Fruit fly (Drosophila melanogaster) whole organism, embryonic: Measurements from ENCODE around the gene CG13465.

Source experiments
- Antp ChIP-seq: fragments of 200-800 bp; sonication (Bioruptor generic); optimal IDR thresholded peaks from 3 replicates; lab custom pipeline; 2016; ENCODE audit warnings: missing biosample characterization, missing genetic modification characterization
- B-H1 ChIP-seq: fragments of 200-800 bp; sonication (Bioruptor generic); IDR thresholded peaks from 3 replicates; pipeline ENCODE4 v1.3.6; 2022; ENCODE audit warnings: missing biosample characterization, missing genetic modification characterization
- Bgb ChIP-seq: fragments of 200-800 bp; sonication (Bioruptor generic); IDR thresholded peaks from 2 replicates; pipeline ENCODE4 v1.3.6; 2022; ENCODE audit warnings: missing biosample characterization, missing genetic modification characterization; ENCODE audit not compliant: partially characterized antibody
- CG11085 ChIP-seq: fragments of 200-800 bp; sonication (Bioruptor generic); IDR thresholded peaks from 2 replicates; pipeline ENCODE4 v1.3.6; 2022; ENCODE audit warnings: missing biosample characterization, missing genetic modification characterization
- CG11696 ChIP-seq: fragments of 200-800 bp; sonication (Bioruptor generic); IDR thresholded peaks from 2 replicates; pipeline ENCODE4 v1.3.6; 2022; ENCODE audit warnings: missing biosample characterization, missing genetic modification characterization
- CG12071 ChIP-seq: fragments of 200-800 bp; sonication (Bioruptor generic); optimal IDR thresholded peaks from 3 replicates; lab custom pipeline; 2018; ENCODE audit warnings: missing biosample characterization, mild to moderate bottlenecking, missing genetic modification characterization
- CG12299 ChIP-seq: fragments of 200-800 bp; sonication (Bioruptor generic); optimal IDR thresholded peaks from 2 replicates; lab custom pipeline; 2018; ENCODE audit warnings: missing biosample characterization, mild to moderate bottlenecking, missing genetic modification characterization
- CG12659 ChIP-seq: fragments of 200-800 bp; sonication (Bioruptor generic); optimal IDR thresholded peaks from 3 replicates; lab custom pipeline; 2017; ENCODE audit warnings: mild to moderate bottlenecking, missing biosample characterization, missing genetic modification reagents, missing genetic modification characterization
- CG13123 ChIP-seq: fragments of 200-800 bp; sonication (Bioruptor generic); optimal IDR thresholded peaks from 2 replicates; lab custom pipeline; 2016; ENCODE audit warnings: missing biosample characterization, missing genetic modification characterization
- CG13624 ChIP-seq: fragments of 200-800 bp; sonication (Bioruptor generic); optimal IDR thresholded peaks from 2 replicates; lab custom pipeline; 2016; ENCODE audit warnings: missing biosample characterization, missing genetic modification characterization
- CG14860 ChIP-seq: fragments of 200-800 bp; sonication (Bioruptor generic); IDR thresholded peaks from 3 replicates; pipeline ENCODE4 v1.3.6; 2022; ENCODE audit warnings: missing biosample characterization, missing genetic modification characterization; ENCODE audit not compliant: partially characterized antibody
- CG15696 ChIP-seq: fragments of 200-800 bp; sonication (Bioruptor generic); optimal IDR thresholded peaks from 2 replicates; lab custom pipeline; 2019; ENCODE audit warnings: missing biosample characterization, mild to moderate bottlenecking, missing genetic modification characterization, moderate library complexity
- CG2202 ChIP-seq: fragments of 200-800 bp; sonication (Bioruptor generic); optimal IDR thresholded peaks from 2 replicates; lab custom pipeline; 2018; ENCODE audit warnings: missing biosample characterization, mild to moderate bottlenecking, missing genetic modification characterization
- CG3281 ChIP-seq: fragments of 200-800 bp; sonication (Bioruptor generic); optimal IDR thresholded peaks from 3 replicates; lab custom pipeline; 2017; ENCODE audit warnings: missing biosample characterization, mild to moderate bottlenecking, missing genetic modification characterization
- CG3407 ChIP-seq: fragments of 200-800 bp; sonication (Bioruptor generic); optimal IDR thresholded peaks from 2 replicates; lab custom pipeline; 2018; ENCODE audit warnings: missing biosample characterization, mild to moderate bottlenecking, missing genetic modification characterization
- CG4404 ChIP-seq: fragments of 200-800 bp; sonication (Bioruptor generic); IDR thresholded peaks from 2 replicates; pipeline ENCODE4 v1.3.6; 2022; ENCODE audit warnings: missing biosample characterization, missing genetic modification characterization
- CG4730 ChIP-seq: fragments of 200-800 bp; sonication (Bioruptor generic); IDR thresholded peaks from 2 replicates; pipeline ENCODE4 v1.3.6; 2022; ENCODE audit warnings: missing biosample characterization, missing genetic modification characterization
- CG5245 ChIP-seq: fragments of 200-800 bp; sonication (Bioruptor generic); optimal IDR thresholded peaks from 3 replicates; lab custom pipeline; 2016; ENCODE audit warnings: missing biosample characterization, missing genetic modification characterization
- CG7372 ChIP-seq: fragments of 200-800 bp; sonication (Bioruptor generic); IDR thresholded peaks from 2 replicates; pipeline ENCODE4 v1.3.6; 2022; ENCODE audit warnings: missing biosample characterization, missing genetic modification characterization
- CG7786 ChIP-seq: fragments of 200-800 bp; sonication (Bioruptor generic); optimal IDR thresholded peaks from 2 replicates; lab custom pipeline; 2016; ENCODE audit warnings: missing biosample characterization, missing genetic modification characterization
- CG8944 ChIP-seq: fragments of 200-800 bp; sonication (Bioruptor generic); optimal IDR thresholded peaks from 3 replicates; lab custom pipeline; 2016; ENCODE audit warnings: missing biosample characterization, missing genetic modification characterization
- Dad ChIP-seq: fragments of 200-800 bp; sonication (Bioruptor generic); optimal IDR thresholded peaks from 3 replicates; lab custom pipeline; 2016; ENCODE audit warnings: missing biosample characterization, missing genetic modification characterization
- Dbx ChIP-seq: fragments of 200-800 bp; sonication (Bioruptor generic); IDR thresholded peaks from 3 replicates; pipeline ENCODE4 v1.3.6; 2022; ENCODE audit warnings: missing biosample characterization, missing genetic modification characterization
- Fer1 ChIP-seq: fragments of 200-800 bp; sonication (Bioruptor generic); optimal IDR thresholded peaks from 2 replicates; lab custom pipeline; 2017; ENCODE audit warnings: missing biosample characterization, mild to moderate bottlenecking, missing genetic modification characterization
- H15 ChIP-seq: fragments of 200-800 bp; sonication (Bioruptor generic); IDR thresholded peaks from 3 replicates; pipeline ENCODE4 v1.3.6; 2022; ENCODE audit warnings: missing biosample characterization, missing genetic modification characterization
- Hr51 ChIP-seq, 2 experiments: fragments of 200-800 bp; sonication (Bioruptor generic); optimal IDR thresholded peaks; 2 replicates in 1 of 2; 3 replicates in 1 of 2; lab custom pipeline; 2016 to 2018; ENCODE audit warnings: missing biosample characterization in 2 of 2, missing genetic modification characterization in 2 of 2, mild to moderate bottlenecking in 1 of 2, moderate library complexity in 1 of 2
- Hsf ChIP-seq: fragments of 200-800 bp; sonication (Bioruptor generic); optimal IDR thresholded peaks from 3 replicates; lab custom pipeline; 2016; ENCODE audit warnings: missing biosample characterization, missing genetic modification characterization
- MBD-R2 ChIP-seq: fragments of 200-800 bp; sonication (Bioruptor generic); IDR thresholded peaks from 2 replicates; pipeline ENCODE4 v1.3.6; 2022; ENCODE audit warnings: missing biosample characterization, missing genetic modification characterization
- Oli ChIP-seq: fragments of 200-800 bp; sonication (Bioruptor generic); optimal IDR thresholded peaks from 2 replicates; lab custom pipeline; 2018; ENCODE audit warnings: missing biosample characterization, mild to moderate bottlenecking, missing genetic modification characterization, moderate library complexity
- Ravus ChIP-seq: fragments of 200-800 bp; sonication (Bioruptor generic); IDR thresholded peaks from 2 replicates; pipeline ENCODE4 v1.3.6; 2022; ENCODE audit warnings: missing biosample characterization, missing genetic modification characterization
- Six4 ChIP-seq: fragments of 200-800 bp; sonication (Bioruptor generic); optimal IDR thresholded peaks from 2 replicates; lab custom pipeline; 2016; ENCODE audit warnings: missing biosample characterization, missing genetic modification characterization
- Spps ChIP-seq: fragments of 200-800 bp; sonication (Bioruptor generic); optimal IDR thresholded peaks from 2 replicates; lab custom pipeline; 2018; ENCODE audit warnings: missing biosample characterization, mild to moderate bottlenecking, missing genetic modification characterization
- Vsx1 ChIP-seq: fragments of 200-800 bp; sonication (Bioruptor generic); optimal IDR thresholded peaks from 2 replicates; lab custom pipeline; 2017; ENCODE audit warnings: missing biosample characterization, mild to moderate bottlenecking, missing genetic modification characterization, missing genetic modification reagents
- btn ChIP-seq: fragments of 200-800 bp; sonication (Bioruptor generic); optimal IDR thresholded peaks from 2 replicates; lab custom pipeline; 2016; ENCODE audit warnings: missing biosample characterization, missing genetic modification characterization
- cas ChIP-seq: fragments of 200-800 bp; sonication (Bioruptor generic); IDR thresholded peaks from 2 replicates; pipeline ENCODE4 v1.3.6; 2022; ENCODE audit warnings: missing biosample characterization, missing genetic modification characterization
- caup ChIP-seq: fragments of 200-800 bp; sonication (Bioruptor generic); optimal IDR thresholded peaks from 3 replicates; lab custom pipeline; 2017; ENCODE audit warnings: missing biosample characterization, mild to moderate bottlenecking, missing genetic modification characterization, moderate library complexity; ENCODE audit not compliant: severe bottlenecking
- crc ChIP-seq: fragments of 200-800 bp; sonication (Bioruptor generic); optimal IDR thresholded peaks from 2 replicates; lab custom pipeline; 2016; ENCODE audit warnings: missing biosample characterization, missing genetic modification characterization
- gfzf ChIP-seq: fragments of 200-800 bp; sonication (Bioruptor generic); optimal IDR thresholded peaks from 2 replicates; lab custom pipeline; 2016; ENCODE audit warnings: missing biosample characterization, mild to moderate bottlenecking, missing genetic modification characterization, moderate library complexity
- her ChIP-seq: fragments of 200-800 bp; sonication (Bioruptor generic); optimal IDR thresholded peaks from 2 replicates; lab custom pipeline; 2016; ENCODE audit warnings: missing biosample characterization, missing genetic modification characterization
- lab ChIP-seq: fragments of 200-800 bp; sonication (Bioruptor generic); optimal IDR thresholded peaks from 3 replicates; lab custom pipeline; 2017; ENCODE audit warnings: missing biosample characterization, missing genetic modification characterization, mild to moderate bottlenecking, moderate library complexity, missing genetic modification reagents
- lola ChIP-seq, 3 experiments: fragments of >200 bp in 2 of 3; fragments of 200-800 bp in 1 of 3; sonication (Bioruptor generic) in 1 of 3; optimal IDR thresholded peaks; 2 replicates each; lab custom pipeline; 2017 to 2019; ENCODE audit warnings: missing biosample characterization in 3 of 3, missing genetic modification characterization in 3 of 3, mild to moderate bottlenecking in 1 of 3, moderate library complexity in 1 of 3
- mam ChIP-seq: fragments of 200-800 bp; sonication (Bioruptor generic); optimal IDR thresholded peaks from 3 replicates; lab custom pipeline; 2016; ENCODE audit warnings: missing biosample characterization, missing genetic modification characterization
- nerfin-1 ChIP-seq: fragments of 200-800 bp; sonication (Bioruptor generic); optimal IDR thresholded peaks from 3 replicates; lab custom pipeline; 2019; ENCODE audit warnings: missing biosample characterization, mild to moderate bottlenecking, missing genetic modification characterization, moderate library complexity
- sens-2 ChIP-seq: fragments of 200-800 bp; sonication (Bioruptor generic); IDR thresholded peaks from 2 replicates; pipeline ENCODE4 v1.3.6; 2022; ENCODE audit warnings: missing biosample characterization, missing genetic modification characterization
- sisA ChIP-seq: fragments of 200-800 bp; sonication (Bioruptor generic); IDR thresholded peaks from 2 replicates; pipeline ENCODE4 v1.3.6; 2022; ENCODE audit warnings: missing biosample characterization, missing genetic modification characterization
- trem ChIP-seq: fragments of 200-800 bp; optimal IDR thresholded peaks from 3 replicates; lab custom pipeline; 2019; ENCODE audit warnings: missing biosample characterization, mild to moderate bottlenecking, missing genetic modification characterization, moderate library complexity
- ttk ChIP-seq: fragments of 200-800 bp; sonication (Bioruptor generic); IDR thresholded peaks from 2 replicates; pipeline ENCODE4 v2.1.2; 2022; ENCODE audit warnings: missing biosample characterization, missing genetic modification characterization
- z ChIP-seq: fragments of 200-800 bp; sonication (Bioruptor generic); IDR thresholded peaks from 3 replicates; pipeline ENCODE4 v1.3.6; 2022; ENCODE audit warnings: missing biosample characterization, missing genetic modification characterization

Gene CG13465

dm6 chr3L:14977536-14978495 lies 33.7 kb upstream of the CG13465 start (continued):
- peak; percentile 23; the same call in 1 of the 2 replicates for TF ChIP-seq sens-2 (GFP tag; lab: Robert Waterston, UW)
- TF ChIP-seq MBD-R2 (GFP tag; lab: Robert Waterston, UW), result no peak
- TF ChIP-seq sisA (GFP tag; lab: Robert Waterston, UW), result peak; percentile 27; the same call in 1 of the 2 replicates
- TF ChIP-seq crc, result no peak
- TF ChIP-seq CG4730 (GFP tag; lab: Robert Waterston, UW), result peak; percentile 28; the same call in 1 of the 2 replicates
- TF ChIP-seq CG12071 (GFP tag; lab: Kevin White, UChicago), result no peak
- no peak for TF ChIP-seq gfzf
- no peak for TF ChIP-seq CG14860
- no peak for TF ChIP-seq Dad (GFP tag; lab: Kevin White, UChicago)
- peak; percentile 41 for TF ChIP-seq trem (tag; lab: Kevin White, UChicago)
- TF ChIP-seq Hr51 (GFP tag; optimal IDR thresholded peaks at IDR 0.05; lab: Kevin White, UChicago), result peak in 1 of 2 experiments; percentile 14
- TF ChIP-seq CG2202 (tag; lab: Kevin White, UChicago), result no peak
- TF ChIP-seq CG13624 (GFP tag; lab: Kevin White, UChicago), result no peak
- no peak for TF ChIP-seq Vsx1 (GFP tag; lab: Kevin White, UChicago)
- peak; percentile 42 for TF ChIP-seq CG8944 (GFP tag; lab: Kevin White, UChicago)
- TF ChIP-seq B-H1, result no peak; the same call in 2 of the 3 replicates
- TF ChIP-seq her (GFP tag; lab: Kevin White, UChicago), result no peak
- no peak for TF ChIP-seq Ravus (GFP tag; lab: Robert Waterston, UW)
- peak; percentile 37 for TF ChIP-seq Antp (GFP tag; lab: Kevin White, UChicago)
- no peak for TF ChIP-seq mam (GFP tag; lab: Kevin White, UChicago)
- peak; percentile 72; the same call in 2 of the 3 replicates for TF ChIP-seq z
- peak; percentile 11; the same call in 1 of the 2 replicates for TF ChIP-seq CG7372
- TF ChIP-seq CG3281 (GFP tag; lab: Kevin White, UChicago), result no peak
- peak in 1 of 3 experiments; percentile 92 for TF ChIP-seq lola (GFP tag; optimal IDR thresholded peaks at IDR 0.05; lab: Kevin White, UChicago)
- no peak for TF ChIP-seq CG11085 (GFP tag; lab: Robert Waterston, UW)
- TF ChIP-seq cas, result no peak
- TF ChIP-seq Fer1 (GFP tag; lab: Kevin White, UChicago), result no peak
- TF ChIP-seq CG13123 (GFP tag; lab: Kevin White, UChicago), result no peak
- no peak for TF ChIP-seq nerfin-1 (tag; lab: Kevin White, UChicago)
- peak; percentile 58; the same call in 1 of the 2 replicates for TF ChIP-seq Bgb (GFP tag; lab: Robert Waterston, UW)
- peak; percentile 21; the same call in 1 of the 2 replicates for TF ChIP-seq ttk (GFP tag; lab: Robert Waterston, UW)
- peak; percentile 32 for TF ChIP-seq CG7786
- TF ChIP-seq H15 (GFP tag; lab: Robert Waterston, UW), result peak; percentile 23; the same call in 1 of the 3 replicates
- no peak for TF ChIP-seq Dbx
- TF ChIP-seq Hsf (GFP tag; lab: Kevin White, UChicago), result peak; percentile 43
- peak; percentile 58 for TF ChIP-seq Oli (tag; lab: Kevin White, UChicago)
- TF ChIP-seq CG15696 (tag; lab: Kevin White, UChicago), result peak; percentile 75
- peak; percentile 53 for TF ChIP-seq lab (GFP tag; lab: Kevin White, UChicago)
- 0 out of 2 replicates have a peak, but pooled peaks have one; percentile 29 for TF ChIP-seq CG4404
- TF ChIP-seq CG5245 (GFP tag; lab: Kevin White, UChicago), result no peak
- no peak for TF ChIP-seq caup (GFP tag; lab: Kevin White, UChicago)
- no peak for TF ChIP-seq btn (GFP tag; lab: Kevin White, UChicago)
- TF ChIP-seq CG12659, result peak; percentile 10
- TF ChIP-seq CG11696 (GFP tag; lab: Robert Waterston, UW), result no peak
- no peak for TF ChIP-seq Spps (tag; lab: Kevin White, UChicago)
- TF ChIP-seq CG3407 (GFP tag; lab: Kevin White, UChicago), result no peak
- peak; percentile 24 for TF ChIP-seq Six4 (GFP tag; lab: Kevin White, UChicago)
- TF ChIP-seq CG12299 (tag; lab: Kevin White, UChicago), result no peak
